Worm (Caenorhabditis elegans): ENCODE measurements around the gene tsct-1.

ce11 chrX:12467660-12468111 is 33.8 kb downstream of the tsct-1 start, which contains the start of gene myo-2:
- TF ChIP-seq lsy-2 (tag; optimal IDR thresholded peaks at IDR 0.05) (no peak), mep-1 (tag; optimal IDR thresholded peaks at IDR 0.05) (no peak), elt-3 (tag; optimal IDR thresholded peaks at IDR 0.05) (no peak), nhr-12 (tag; optimal IDR thresholded peaks at IDR 0.05) (no peak), ceh-83 (GFP tag; optimal IDR thresholded peaks at IDR 0.05) (no peak)

All from whole organism, mixed stage, embryonic.